Fruit fly (Drosophila melanogaster): ENCODE results near the gene Art8.

Art8 gene

DNA sequence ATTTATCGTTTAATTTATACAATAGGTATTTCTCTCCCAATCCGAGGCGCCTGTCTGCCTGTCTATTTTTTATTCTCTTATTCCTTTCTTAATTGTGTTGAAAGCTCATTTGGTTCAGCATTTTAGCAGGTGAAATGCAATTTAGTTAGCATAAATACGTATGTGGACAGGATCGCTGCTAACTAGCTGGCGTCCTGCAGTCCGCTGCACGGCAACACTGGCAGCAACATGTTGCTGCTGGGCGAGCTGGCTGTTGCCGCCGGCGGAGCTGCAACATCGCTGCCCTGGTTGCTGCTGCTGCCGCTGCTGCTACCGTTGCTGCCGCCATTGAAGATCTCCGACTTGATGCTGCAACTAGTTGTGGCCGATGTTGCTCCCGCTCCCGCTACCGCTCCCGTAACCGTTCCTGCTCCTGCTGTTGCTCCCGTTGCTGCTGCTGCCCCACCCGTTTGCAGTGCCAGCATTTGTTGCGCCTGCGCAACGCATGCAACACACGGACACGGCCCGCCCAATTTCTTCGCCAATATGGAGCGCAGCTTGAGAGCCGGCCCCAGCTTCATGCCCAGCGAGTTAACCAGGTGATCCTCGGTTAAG is 3.2 kb upstream of the Art8 start:
- no peak for TF ChIP-seq CG17801 (GFP tag; optimal IDR thresholded peaks at IDR 0.05; ENCODE audit: partially characterized antibody)

DNA sequence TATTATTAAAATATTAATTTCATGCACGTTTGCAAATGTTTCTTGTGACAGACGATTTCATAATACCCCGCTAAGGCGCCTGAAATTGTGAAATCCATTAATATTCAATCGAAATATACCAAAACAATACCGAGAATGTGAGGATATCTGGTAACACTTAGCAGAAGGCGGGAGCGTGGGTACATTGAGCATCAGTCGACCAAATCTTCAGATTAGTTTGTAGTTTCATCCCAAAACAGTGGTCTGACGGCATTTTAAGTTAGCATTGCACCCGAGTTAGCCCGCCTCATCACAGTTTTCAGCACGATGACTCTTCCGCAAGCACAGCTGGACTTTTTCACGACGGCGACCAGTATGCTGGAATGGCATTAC is 6.2 kb downstream of the Art8 start, which contains the start of gene Nup154:
TSS of gene Nup154 (plus strand) at position 147 of the 372 bp plus-strand sequence.
- no peak for TF ChIP-seq CG17801 (GFP tag; optimal IDR thresholded peaks at IDR 0.05; ENCODE audit: partially characterized antibody)

- peak; percentile 84 for TF ChIP-seq CG17801 (GFP tag; optimal IDR thresholded peaks at IDR 0.05; ENCODE audit: partially characterized antibody)
Measured at dm6 chr2L:11003925-11004673, 6.8 kb downstream of the Art8 start, which contains the start of gene RpL9. Gene RpL9, minus strand, starts transcription at chr2L:11004189.

dm6 chr2L:11001376-11002122 is 9.3 kb downstream of the Art8 start, which contains the start of the genes aub and lectin-33A:
Gene aub, minus strand, starts transcription at chr2L:11001476.
Gene lectin-33A, plus strand, starts transcription at chr2L:11002072.
- no peak for TF ChIP-seq CG17801 (GFP tag; optimal IDR thresholded peaks at IDR 0.05; ENCODE audit: partially characterized antibody)

- TF ChIP-seq CG17801 (GFP tag; optimal IDR thresholded peaks at IDR 0.05; ENCODE audit: partially characterized antibody) = peak; percentile 38
Measured at dm6 chr2L:10989162-10989561, 21.7 kb downstream of the Art8 start, which contains the start of gene TTLL4A. Gene TTLL4A, plus strand, starts transcription at chr2L:10989401.

DNA sequence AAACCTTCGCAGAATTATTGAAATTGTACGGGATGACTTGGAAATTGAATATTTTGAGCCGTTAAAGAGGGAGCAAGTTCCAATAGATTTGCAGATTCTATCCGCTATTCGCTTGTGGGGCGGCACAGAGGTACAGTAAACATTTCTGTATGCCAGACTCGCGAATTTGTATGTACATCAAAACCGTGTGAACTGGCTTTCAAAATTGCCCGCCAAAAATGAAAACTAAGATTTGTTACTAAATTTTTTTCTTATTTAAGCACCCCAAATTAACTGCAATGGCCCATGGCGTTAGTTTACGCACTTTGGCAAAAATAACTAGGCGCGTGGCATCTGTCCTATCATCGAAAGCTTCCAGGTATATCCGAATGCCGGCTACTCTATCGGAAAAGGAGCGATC is 22.9 kb downstream of the Art8 start:
- TF ChIP-seq CG17801 (GFP tag; optimal IDR thresholded peaks at IDR 0.05; ENCODE audit: partially characterized antibody) = no peak

DNA sequence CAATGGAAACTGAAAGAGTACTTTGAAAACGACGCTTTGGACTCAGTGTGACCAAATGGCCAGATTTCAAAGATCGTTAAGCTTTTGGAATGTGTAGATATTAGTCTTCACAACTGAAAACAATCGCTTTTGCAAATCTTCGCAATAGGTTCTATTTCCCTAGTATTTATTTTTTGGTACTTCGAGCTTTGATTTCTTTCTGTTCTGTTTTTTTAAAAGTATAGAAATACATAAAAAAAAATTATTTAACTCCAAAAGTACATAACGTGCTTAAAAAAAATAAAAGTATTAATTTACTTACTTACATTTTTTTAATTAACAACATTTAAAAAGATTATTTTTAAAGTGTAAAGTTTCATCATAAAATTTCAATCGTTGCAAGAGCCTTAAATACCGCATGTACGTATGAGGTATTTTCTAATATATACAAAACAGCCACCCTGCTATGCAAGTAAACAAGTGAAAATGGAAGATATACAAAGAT is 23.5 kb downstream of the Art8 start, which contains the start of the genes piwi and CG12253:
TSS of gene piwi (minus strand) at position 51 of the 484 bp plus-strand sequence.
TSS of gene CG12253 (plus strand) at position 437 of the 484 bp plus-strand sequence.
- peak; percentile 6 for TF ChIP-seq CG17801 (GFP tag; optimal IDR thresholded peaks at IDR 0.05; ENCODE audit: partially characterized antibody)

dm6 chr2L:10986138-10986537 is 24.7 kb downstream of the Art8 start:
- TF ChIP-seq CG17801 (GFP tag; optimal IDR thresholded peaks at IDR 0.05; ENCODE audit: partially characterized antibody) = peak; percentile 54

- peak; percentile 1 for TF ChIP-seq CG17801 (GFP tag; optimal IDR thresholded peaks at IDR 0.05; ENCODE audit: partially characterized antibody)
Measured at dm6 chr2L:10976864-10977586, 33.9 kb downstream of the Art8 start.

dm6 chr2L:10976046-10976863 is 34.6 kb downstream of the Art8 start, which contains the start of the genes ATPsynG and SCAR:
Gene ATPsynG, minus strand, starts transcription at chr2L:10976399.
Gene SCAR, plus strand, starts transcription at chr2L:10976772.
- TF ChIP-seq CG17801 (GFP tag; optimal IDR thresholded peaks at IDR 0.05; ENCODE audit: partially characterized antibody) = no peak

dm6 chr2L:10975193-10975592 is 35.7 kb downstream of the Art8 start, which contains the start of gene abo:
Gene abo, minus strand, starts transcription at chr2L:10975293.
- TF ChIP-seq CG17801 (GFP tag; optimal IDR thresholded peaks at IDR 0.05; ENCODE audit: partially characterized antibody) = no peak

DNA sequence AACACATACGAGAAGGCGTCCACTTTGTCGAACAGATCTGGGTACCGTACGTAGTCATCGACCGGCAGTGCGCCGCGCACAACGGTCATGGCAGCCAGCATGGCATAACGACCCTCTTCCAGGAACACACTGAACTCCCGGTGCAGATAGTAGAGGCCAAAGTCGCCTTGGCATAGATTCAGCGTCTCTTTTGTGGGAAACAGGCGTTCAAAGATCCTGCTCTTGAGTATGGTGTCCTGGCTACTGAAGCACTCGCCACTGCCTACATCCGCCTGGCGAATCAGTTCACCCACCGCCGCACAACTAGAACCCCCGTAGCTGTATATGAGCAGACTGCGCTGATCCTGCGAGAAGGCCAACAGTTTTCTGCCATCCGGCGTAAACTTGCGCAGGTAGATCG is 36.2 kb downstream of the Art8 start:
- TF ChIP-seq CG17801 (GFP tag; optimal IDR thresholded peaks at IDR 0.05; ENCODE audit: partially characterized antibody) = no peak

DNA sequence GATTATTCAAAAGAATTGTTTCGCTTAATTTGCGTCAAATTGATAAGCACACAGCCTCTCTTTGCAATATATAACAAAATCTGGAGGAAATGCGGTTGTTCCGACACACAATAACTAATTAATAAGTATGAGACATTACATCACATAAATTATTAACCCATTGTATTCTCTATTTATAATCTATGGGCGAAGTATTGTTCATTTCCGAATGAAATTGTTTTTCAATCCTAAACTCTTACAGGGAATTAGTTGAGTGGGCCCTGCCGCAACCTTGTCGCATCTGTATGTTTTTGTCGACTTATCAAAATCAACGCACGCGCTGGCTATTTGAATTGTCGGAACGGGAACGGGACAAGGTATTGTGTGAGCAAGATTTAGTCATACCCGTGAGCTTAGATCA is 38.7 kb downstream of the Art8 start, which contains the start of gene CG16743:
TSS of gene CG16743 (plus strand) at position 57 of the 400 bp plus-strand sequence.
- no peak for TF ChIP-seq CG17801 (GFP tag; optimal IDR thresholded peaks at IDR 0.05; ENCODE audit: partially characterized antibody)
